Worm (Caenorhabditis elegans) whole organism, L4 larva: ENCODE results near the gene R01H10.4.

ENCODE experiments used
- Y75B8A.6 ChIP-seq: fragments of 200-800 bp; sonication (Bioruptor generic); IDR thresholded peaks from 2 replicates; pipeline ENCODE4 v1.3.6; 2022; ENCODE audit warnings: missing genetic modification reagents, missing genetic modification characterization, missing compliant biosample characterization
- zip-11 ChIP-seq: fragments of 200-800 bp; sonication (Bioruptor generic); IDR thresholded peaks from 2 replicates; pipeline ENCODE4 v1.3.6; 2022; ENCODE audit warnings: missing genetic modification characterization, missing compliant biosample characterization

- TF ChIP-seq Y75B8A.6 (GFP tag; lab: Robert Waterston, UW) (no peak), zip-11 (no peak)
These were observed 13.2 kb upstream of the R01H10.4 start for ce11 chrIII:10241332-10241829.
